Worm (Caenorhabditis elegans) whole organism, L2 larva: Measurements from ENCODE around the gene F59B1.4.

ENCODE experiments used
- crh-2 ChIP-seq: sonication (generic microtip); optimal IDR thresholded peaks from 2 replicates; lab custom pipeline; 2017; ENCODE audit warnings: missing biosample characterization, missing genetic modification characterization
- unc-62 ChIP-seq: fragments of 150-350 bp; optimal IDR thresholded peaks from 2 replicates; lab custom pipeline; 2014; ENCODE audit warnings: missing biosample characterization, missing genetic modification reagents, missing genetic modification characterization
- ztf-1 ChIP-seq: fragments of 200-800 bp; sonication (Bioruptor generic); conservative IDR thresholded peaks from 2 replicates; pipeline ENCODE4 v1.3.6; 2022; ENCODE audit warnings: missing genetic modification characterization, missing compliant biosample characterization

- TF ChIP-seq crh-2 (tag; lab: Kevin White, UChicago) (no peak), ztf-1 (no peak), unc-62 (no peak)
Observed at ce11 chrV:3649473-3649872, 22.6 kb upstream of the F59B1.4 start, which contains the start of gene str-114.
